Worm (Caenorhabditis elegans) whole organism, young adult: Measurements from ENCODE around the gene R03H10.2.

Source experiments
- athp-1 ChIP-seq: sonication (generic microtip); optimal IDR thresholded peaks from 2 replicates; lab custom pipeline; 2017; ENCODE audit warnings: mild to moderate bottlenecking, missing genetic modification characterization, missing compliant biosample characterization
- hlh-26 ChIP-seq: fragments of 200-800 bp; sonication (Bioruptor generic); conservative IDR thresholded peaks from 2 replicates; pipeline ENCODE4 v1.3.6; 2022; ENCODE audit warnings: missing genetic modification reagents, missing genetic modification characterization, missing compliant biosample characterization
- rcor-1 ChIP-seq: fragments of 200-800 bp; sonication (Bioruptor generic); IDR thresholded peaks from 2 replicates; pipeline ENCODE4 v1.3.6; 2022; ENCODE audit warnings: missing genetic modification reagents, missing genetic modification characterization, missing compliant biosample characterization
- unc-62 ChIP-seq: fragments of 150-350 bp; optimal IDR thresholded peaks from 2 replicates; lab custom pipeline; 2014; ENCODE audit warnings: missing biosample characterization, missing genetic modification reagents, missing genetic modification characterization
- zfh-2 ChIP-seq: fragments of 200-800 bp; sonication (Bioruptor generic); conservative IDR thresholded peaks from 2 replicates; pipeline ENCODE4 v1.3.6; 2022; ENCODE audit warnings: missing genetic modification reagents, missing genetic modification characterization, missing compliant biosample characterization

DNA sequence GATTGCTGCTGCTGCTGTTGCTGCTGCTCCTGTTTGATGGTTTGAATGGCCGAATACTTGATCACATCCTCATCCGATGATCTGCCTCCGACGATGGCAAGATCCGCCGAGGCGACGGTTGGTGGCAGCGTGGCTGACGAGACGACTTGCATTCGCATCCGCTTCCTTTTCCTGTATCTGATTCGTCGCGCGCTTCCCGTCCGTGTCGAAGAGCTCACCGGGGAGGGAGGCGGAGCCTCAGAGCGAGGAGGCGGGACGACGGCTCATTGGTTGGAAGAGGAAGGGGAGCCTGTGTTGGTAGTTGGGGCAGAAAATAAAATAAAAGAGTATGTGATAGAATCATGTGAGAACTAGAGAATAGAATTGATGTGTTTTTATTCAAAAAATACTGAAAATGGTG is 20.9 kb upstream of the R03H10.2 start:
- TF ChIP-seq hlh-26 (no peak), athp-1 (tag; lab: Kevin White, UChicago) (no peak), zfh-2 (GFP tag; lab: Robert Waterston, UW) (peak; percentile 93), rcor-1 (no peak), unc-62 (GFP tag; lab: Kevin White, UChicago) (no peak)
